Worm (Caenorhabditis elegans) whole organism, L3 larva: ENCODE data around the gene R03D7.15.

Experiments used
- R02D3.7 ChIP-seq: fragments of 150-350 bp; optimal IDR thresholded peaks from 2 replicates; lab custom pipeline; 2014; ENCODE audit warnings: missing biosample characterization, missing genetic modification characterization
- ZK546.5 ChIP-seq: sonication (generic microtip); optimal IDR thresholded peaks from 2 replicates; lab custom pipeline; 2017; ENCODE audit warnings: missing biosample characterization, missing genetic modification characterization
- ama-1 ChIP-seq: fragments of 150-350 bp; optimal IDR thresholded peaks from 2 replicates; lab custom pipeline; 2018
- ceh-16 ChIP-seq: sonication (generic microtip); optimal IDR thresholded peaks from 2 replicates; lab custom pipeline; 2017; ENCODE audit warnings: missing biosample characterization, missing genetic modification characterization
- daf-12 ChIP-seq: fragments of 150-350 bp; optimal IDR thresholded peaks from 2 replicates; lab custom pipeline; 2014; ENCODE audit warnings: missing biosample characterization, missing genetic modification reagents, missing genetic modification characterization
- egl-27 ChIP-seq: sonication (generic microtip); optimal IDR thresholded peaks from 4 replicates; lab custom pipeline; 2017; ENCODE audit warnings: missing biosample characterization, missing genetic modification reagents, missing genetic modification characterization
- egl-5 ChIP-seq: fragments of 150-350 bp; optimal IDR thresholded peaks from 2 replicates; lab custom pipeline; 2017; ENCODE audit warnings: missing biosample characterization, missing genetic modification reagents, missing genetic modification characterization, inconsistent platforms
- elt-1 ChIP-seq: fragments of 150-350 bp; optimal IDR thresholded peaks from 2 replicates; lab custom pipeline; 2014; ENCODE audit warnings: missing biosample characterization, missing genetic modification characterization
- elt-2 ChIP-seq: sonication (generic microtip); optimal IDR thresholded peaks from 2 replicates; lab custom pipeline; 2016; ENCODE audit warnings: missing genetic modification reagents, mild to moderate bottlenecking, missing genetic modification characterization, missing compliant biosample characterization
- elt-3 ChIP-seq, 3 experiments: fragments of 150-350 bp in 1 of 3; sonication (generic microtip) in 2 of 3; optimal IDR thresholded peaks; 2 replicates in 2 of 3; 4 replicates in 1 of 3; lab custom pipeline; 2014 to 2017; ENCODE audit warnings: missing biosample characterization in 3 of 3, missing genetic modification characterization in 3 of 3
- fos-1 ChIP-seq: fragments of 150-350 bp; optimal IDR thresholded peaks from 2 replicates; lab custom pipeline; 2014; ENCODE audit warnings: missing biosample characterization, missing genetic modification characterization
- hmg-11 ChIP-seq: sonication (generic microtip); optimal IDR thresholded peaks from 2 replicates; lab custom pipeline; 2016; ENCODE audit warnings: missing genetic modification characterization, missing compliant biosample characterization
- jun-1 ChIP-seq: fragments of 150-350 bp; optimal IDR thresholded peaks from 2 replicates; lab custom pipeline; 2014; ENCODE audit warnings: missing biosample characterization, missing genetic modification reagents, missing genetic modification characterization
- lin-15B ChIP-seq: fragments of 150-350 bp; optimal IDR thresholded peaks from 2 replicates; lab custom pipeline; 2014; ENCODE audit warnings: missing biosample characterization, missing genetic modification characterization
- lin-39 ChIP-seq: fragments of 150-350 bp; optimal IDR thresholded peaks from 2 replicates; lab custom pipeline; 2018; ENCODE audit warnings: missing biosample characterization, missing genetic modification reagents, missing genetic modification characterization
- lsy-12 ChIP-seq: sonication (generic microtip); optimal IDR thresholded peaks from 2 replicates; lab custom pipeline; 2016; ENCODE audit warnings: mild to moderate bottlenecking, missing genetic modification characterization, missing compliant biosample characterization
- mml-1 ChIP-seq: fragments of 150-350 bp; sonication (generic microtip); optimal IDR thresholded peaks from 3 replicates; lab custom pipeline; 2014; ENCODE audit warnings: missing biosample characterization, missing genetic modification characterization
- nfya-1 ChIP-seq: sonication (generic microtip); optimal IDR thresholded peaks from 2 replicates; lab custom pipeline; 2017; ENCODE audit warnings: missing genetic modification characterization, mild to moderate bottlenecking, missing compliant biosample characterization, antibody characterized with exemption, moderate library complexity; ENCODE audit not compliant: insufficient read depth
- nhr-11 ChIP-seq: fragments of 150-350 bp; optimal IDR thresholded peaks from 2 replicates; lab custom pipeline; 2014; ENCODE audit warnings: missing biosample characterization, missing genetic modification characterization
- nhr-12 ChIP-seq: fragments of 150-350 bp; optimal IDR thresholded peaks from 2 replicates; lab custom pipeline; 2014; ENCODE audit warnings: missing biosample characterization, missing genetic modification characterization
- nhr-237 ChIP-seq: fragments of 150-350 bp; optimal IDR thresholded peaks from 2 replicates; lab custom pipeline; 2014; ENCODE audit warnings: missing biosample characterization, missing genetic modification characterization
- nhr-28 ChIP-seq: fragments of 150-350 bp; optimal IDR thresholded peaks from 2 replicates; lab custom pipeline; 2014; ENCODE audit warnings: missing biosample characterization, missing genetic modification characterization
- nhr-43 ChIP-seq: sonication (generic microtip); optimal IDR thresholded peaks from 2 replicates; lab custom pipeline; 2016; ENCODE audit warnings: mild to moderate bottlenecking, missing genetic modification characterization, missing compliant biosample characterization; ENCODE audit not compliant: poor library complexity, severe bottlenecking
- pha-4 ChIP-seq: fragments of 150-350 bp; optimal IDR thresholded peaks from 2 replicates; lab custom pipeline; 2014; ENCODE audit warnings: missing biosample characterization, missing genetic modification reagents, missing genetic modification characterization
- sea-2 ChIP-seq: fragments of 150-350 bp; sonication (generic microtip); optimal IDR thresholded peaks from 4 replicates; lab custom pipeline; 2014; ENCODE audit warnings: missing biosample characterization, missing genetic modification reagents, missing genetic modification characterization
- skn-1 ChIP-seq: fragments of 150-350 bp; optimal IDR thresholded peaks from 2 replicates; lab custom pipeline; 2014; ENCODE audit warnings: missing biosample characterization, missing genetic modification characterization
- tbx-2 ChIP-seq: sonication (generic microtip); optimal IDR thresholded peaks from 2 replicates; lab custom pipeline; 2016; ENCODE audit warnings: mild to moderate bottlenecking, missing genetic modification characterization, missing compliant biosample characterization
- zag-1 ChIP-seq: fragments of 150-350 bp; optimal IDR thresholded peaks from 2 replicates; lab custom pipeline; 2014; ENCODE audit warnings: missing biosample characterization, missing genetic modification characterization
- ztf-11 ChIP-seq: fragments of 150-350 bp; optimal IDR thresholded peaks from 2 replicates; lab custom pipeline; 2014; ENCODE audit warnings: missing biosample characterization, missing genetic modification characterization
- ztf-4 ChIP-seq: fragments of 150-350 bp; optimal IDR thresholded peaks from 2 replicates; lab custom pipeline; 2014; ENCODE audit warnings: missing biosample characterization, missing genetic modification characterization

Gene R03D7.15

ce11 chrII:10970625-10971024 is 28.6 kb downstream of the R03D7.15 start:
- TF ChIP-seq elt-2 (tag; lab: Kevin White, UChicago), result no peak
- TF ChIP-seq zag-1 (tag; lab: Kevin White, UChicago), result no peak
- no peak for TF ChIP-seq R02D3.7 (tag; lab: Kevin White, UChicago)

- TF ChIP-seq lin-39 (tag; lab: Kevin White, UChicago), result no peak
- TF ChIP-seq nhr-43 (tag; lab: Kevin White, UChicago), result no peak
- TF ChIP-seq egl-27, result no peak
- TF ChIP-seq egl-5 (tag; lab: Kevin White, UChicago), result no peak
- no peak for TF ChIP-seq nhr-237 (tag; lab: Kevin White, UChicago)
- TF ChIP-seq, all 47 proteins: peak for 0
Observed at ce11 chrII:10971677-10972076, 29.7 kb downstream of the R03D7.15 start.

ce11 chrII:10975239-10975638 is 33.2 kb downstream of the R03D7.15 start, which contains the start of gene ptp-3:
ptp-3 (plus strand) TSS chrII:10975539.
- TF ChIP-seq nhr-12 (tag; lab: Kevin White, UChicago), result no peak
- no peak for TF ChIP-seq elt-3 (tag; optimal IDR thresholded peaks at IDR 0.05; lab: Kevin White, UChicago)
- TF ChIP-seq daf-12 (tag; lab: Kevin White, UChicago), result no peak
- no peak for TF ChIP-seq sea-2 (GFP tag; lab: Kevin White, UChicago)
- no peak for TF ChIP-seq zag-1 (tag; lab: Kevin White, UChicago)
- TF ChIP-seq egl-27, result no peak
- TF ChIP-seq lsy-12 (tag; lab: Kevin White, UChicago), result no peak
- TF ChIP-seq nhr-237 (tag; lab: Kevin White, UChicago), result no peak
- TF ChIP-seq hmg-11, result no peak

- TF ChIP-seq tbx-2 (tag; lab: Kevin White, UChicago) (no peak), nfya-1 (tag; lab: Kevin White, UChicago) (peak; percentile 35), nhr-12 (tag; lab: Kevin White, UChicago) (no peak), daf-12 (tag; lab: Kevin White, UChicago) (no peak), nhr-237 (tag; lab: Kevin White, UChicago) (no peak), ceh-16 (no peak), ztf-11 (tag; lab: Kevin White, UChicago) (no peak), hmg-11 (no peak), ztf-4 (tag; lab: Kevin White, UChicago) (no peak), nhr-28 (tag; lab: Kevin White, UChicago) (no peak), egl-5 (tag; lab: Kevin White, UChicago) (peak; percentile 56), lin-15B (no peak), ZK546.5 (no peak), fos-1 (no peak), pha-4 (tag; lab: Kevin White, UChicago) (no peak), lsy-12 (tag; lab: Kevin White, UChicago) (no peak), jun-1 (no peak), skn-1 (no peak), ama-1 (lab: Kevin White, UChicago) (no peak), mml-1 (tag; lab: Kevin White, UChicago) (no peak), lin-39 (tag; lab: Kevin White, UChicago) (peak; percentile 50)
- TF ChIP-seq, all 47 proteins: peak for 3
Observed at ce11 chrII:10982017-10982416, 40.0 kb downstream of the R03D7.15 start.

ce11 chrII:10986461-10987090 is 44.6 kb downstream of the R03D7.15 start:
- TF ChIP-seq R02D3.7 (tag; lab: Kevin White, UChicago) (no peak), ztf-4 (tag; lab: Kevin White, UChicago) (no peak), lin-39 (tag; lab: Kevin White, UChicago) (peak; percentile 56)

ce11 chrII:10988575-10988974 is 46.6 kb downstream of the R03D7.15 start:
- TF ChIP-seq elt-1 (tag; lab: Kevin White, UChicago) (no peak), pha-4 (tag; lab: Kevin White, UChicago) (peak; percentile 16), nhr-11 (tag; lab: Kevin White, UChicago) (no peak)
- TF ChIP-seq, all 47 proteins: peak for 1
